Fruit fly (Drosophila melanogaster): Measurements from ENCODE around the gene CG13625.

Gene CG13625

dm6 chr3R:24601069-24601468, 16.1 kb upstream of the CG13625 start:
- 0 out of 2 replicates have a peak, but pooled peaks have one; percentile 24 for TF ChIP-seq CG14014 (GFP tag; IDR thresholded peaks at IDR 0.05)
- no peak for TF ChIP-seq Dll (GFP tag; IDR thresholded peaks at IDR 0.05; ENCODE audit: partially characterized antibody)
- TF ChIP-seq Mrtf (GFP tag; IDR thresholded peaks at IDR 0.05), result no peak

- TF ChIP-seq dysf (GFP tag; IDR thresholded peaks at IDR 0.05) (peak; percentile 44; the same call in 1 of the 3 replicates), Spps (tag; optimal IDR thresholded peaks at IDR 0.05) (no peak), bcd (GFP tag; optimal IDR thresholded peaks at IDR 0.05) (peak; percentile 2), sug (tag; optimal IDR thresholded peaks at IDR 0.05) (no peak), CG31441 (GFP tag; IDR thresholded peaks at IDR 0.05) (peak; percentile 26; the same call in 1 of the 2 replicates), CG7372 (GFP tag; IDR thresholded peaks at IDR 0.05) (no peak), CG11247 (GFP tag; IDR thresholded peaks at IDR 0.05) (no peak), CG15011 (GFP tag; optimal IDR thresholded peaks at IDR 0.05) (no peak), danr (GFP tag; IDR thresholded peaks at IDR 0.05) (no peak), CG2678 (tag; optimal IDR thresholded peaks at IDR 0.05) (peak; percentile 17), Oli (tag; optimal IDR thresholded peaks at IDR 0.05) (peak; percentile 43), aop (GFP tag; IDR thresholded peaks at IDR 0.05) (no peak), sima (GFP tag; optimal IDR thresholded peaks at IDR 0.05) (no peak), Sry-δ (GFP tag; optimal IDR thresholded peaks at IDR 0.05) (no peak), H15 (GFP tag; IDR thresholded peaks at IDR 0.05) (no peak), sisA (GFP tag; IDR thresholded peaks at IDR 0.05) (peak; percentile 8; the same call in 1 of the 2 replicates), MTF-1 (GFP tag; optimal IDR thresholded peaks at IDR 0.05; ENCODE audit: borderline replicate concordance) (no peak), CG10267 (tag; optimal IDR thresholded peaks at IDR 0.05) (peak; percentile 10), gce (GFP tag; IDR thresholded peaks at IDR 0.05) (no peak), Rfx (GFP tag; IDR thresholded peaks at IDR 0.05) (no peak), CG9609 (GFP tag; optimal IDR thresholded peaks at IDR 0.05) (peak; percentile 21), ase (GFP tag; IDR thresholded peaks at IDR 0.05) (0 out of 3 replicates have a peak, but pooled peaks have one; percentile 17), gem (tag; optimal IDR thresholded peaks at IDR 0.05) (peak; percentile 49), CG12942 (GFP tag; optimal IDR thresholded peaks at IDR 0.05) (peak; percentile 18), onecut (GFP tag; IDR thresholded peaks at IDR 0.05) (no peak), Ptx1 (GFP tag; IDR thresholded peaks at IDR 0.05) (peak; percentile 52), CG11695 (GFP tag; IDR thresholded peaks at IDR 0.05) (peak; percentile 43; the same call in 1 of the 3 replicates), B-H2 (GFP tag; optimal IDR thresholded peaks at IDR 0.05) (no peak), CG17359 (tag; optimal IDR thresholded peaks at IDR 0.05) (peak; percentile 13), Pdp1 (GFP tag; optimal IDR thresholded peaks at IDR 0.05) (peak in 1 of 2 experiments; percentile 5), trh (GFP tag; optimal IDR thresholded peaks at IDR 0.05) (no peak), CG12659 (GFP tag; optimal IDR thresholded peaks at IDR 0.05) (peak; percentile 9), Dref (GFP tag; IDR thresholded peaks at IDR 0.05) (no peak), HHEX (GFP tag; optimal IDR thresholded peaks at IDR 0.05) (peak; percentile 12), fd3F (GFP tag; optimal IDR thresholded peaks at IDR 0.05) (no peak), nau (GFP tag; optimal IDR thresholded peaks at IDR 0.05) (peak; percentile 22), zen2 (GFP tag; IDR thresholded peaks at IDR 0.05; ENCODE audit: partially characterized antibody) (no peak), CG34422 (GFP tag; IDR thresholded peaks at IDR 0.05) (peak; percentile 46; the same call in 1 of the 3 replicates), Optix (GFP tag; IDR thresholded peaks at IDR 0.05) (no peak), Abd-B (GFP tag; optimal IDR thresholded peaks at IDR 0.05) (peak; percentile 14), CG32532 (GFP tag; IDR thresholded peaks at IDR 0.05) (peak; percentile 32; the same call in 1 of the 2 replicates), NK7.1 (GFP tag; optimal IDR thresholded peaks at IDR 0.05) (no peak), CkIIα-i1 (GFP tag; IDR thresholded peaks at IDR 0.05) (0 out of 2 replicates have a peak, but pooled peaks have one; percentile 11), grau (tag; optimal IDR thresholded peaks at IDR 0.05) (peak; percentile 2), HmgZ (tag; optimal IDR thresholded peaks at IDR 0.05) (no peak)
Measured at dm6 chr3R:24598549-24599204, 13.7 kb upstream of the CG13625 start.

All from whole organism, embryonic.